In genomic region chrX:6710665-6711064, dm6 we compare ENCODE assay signal across 3 fruit fly cellular contexts.
TF ChIP-seq lines count a peak whose summit lies in the region.

No protein-coding gene starts in this region.

- TF ChIP-seq CTCF in whole organism, embryonic (GFP tag; optimal IDR thresholded peaks at IDR 0.05; lab: Kevin White, UChicago): no peak

TF ChIP-seq in whole organism, adult, 20 proteins besides CTCF, POLR2A, EP300 and RAD21:
- TF ChIP-seq tj (GFP tag; optimal IDR thresholded peaks at IDR 0.05; lab: Kevin White, UChicago) (peak; percentile 34), ovo (GFP tag; optimal IDR thresholded peaks at IDR 0.05; lab: Kevin White, UChicago) (no peak), kay (GFP tag; lab: Kevin White, UChicago; ENCODE audit: borderline replicate concordance) (no peak), Clk (GFP tag; optimal IDR thresholded peaks at IDR 0.05; lab: Kevin White, UChicago) (no peak)

TF ChIP-seq in whole organism, embryonic, 481 proteins besides CTCF, POLR2A, EP300 and RAD21:
- TF ChIP-seq CG3163 (GFP tag; optimal IDR thresholded peaks at IDR 0.05; lab: Kevin White, UChicago) (no peak), CG10543 (GFP tag; optimal IDR thresholded peaks at IDR 0.05; lab: Kevin White, UChicago) (peak; percentile 4), stwl (tag; optimal IDR thresholded peaks at IDR 0.05; lab: Kevin White, UChicago) (no peak), zfh1 (GFP tag; IDR thresholded peaks at IDR 0.05; lab: Robert Waterston, UW) (no peak), salm (tag; optimal IDR thresholded peaks at IDR 0.05; lab: Kevin White, UChicago) (no peak), pum (GFP tag; optimal IDR thresholded peaks at IDR 0.05; lab: Kevin White, UChicago) (no peak), knrl (GFP tag; IDR thresholded peaks at IDR 0.05; lab: Robert Waterston, UW; ENCODE audit: partially characterized antibody) (no peak), exex (tag; optimal IDR thresholded peaks at IDR 0.05; lab: Kevin White, UChicago) (no peak), CG15696 (tag; optimal IDR thresholded peaks at IDR 0.05; lab: Kevin White, UChicago) (no peak), otp (GFP tag; IDR thresholded peaks at IDR 0.05; lab: Robert Waterston, UW) (peak; percentile 40; the same call in 1 of the 3 replicates), Nf-YC (tag; optimal IDR thresholded peaks at IDR 0.05; lab: Kevin White, UChicago) (no peak), Abd-B (GFP tag; optimal IDR thresholded peaks at IDR 0.05; lab: Kevin White, UChicago) (no peak), chinmo (GFP tag; IDR thresholded peaks at IDR 0.05; lab: Robert Waterston, UW; ENCODE audit: partially characterized antibody) (0 out of 4 replicates have a peak, but pooled peaks have one; percentile 29), CG10654 (GFP tag; optimal IDR thresholded peaks at IDR 0.05; lab: Kevin White, UChicago) (no peak), Gug (GFP tag; IDR thresholded peaks at IDR 0.05; lab: Robert Waterston, UW) (no peak), tx (GFP tag; optimal IDR thresholded peaks at IDR 0.05; lab: Kevin White, UChicago) (no peak), CG8089 (GFP tag; optimal IDR thresholded peaks at IDR 0.05; lab: Kevin White, UChicago) (no peak), B-H2 (GFP tag; optimal IDR thresholded peaks at IDR 0.05; lab: Kevin White, UChicago) (no peak), sens (GFP tag; lab: Kevin White, UChicago) (peak; percentile 54), Rfx (GFP tag; IDR thresholded peaks at IDR 0.05; lab: Robert Waterston, UW) (0 out of 2 replicates have a peak, but pooled peaks have one; percentile 7), E2f2 (GFP tag; IDR thresholded peaks at IDR 0.05; lab: Robert Waterston, UW) (no peak), unc-4 (GFP tag; IDR thresholded peaks at IDR 0.05; lab: Robert Waterston, UW; ENCODE audit: partially characterized antibody) (no peak), CG13287 (GFP tag; IDR thresholded peaks at IDR 0.05; lab: Robert Waterston, UW; ENCODE audit: partially characterized antibody) (no peak), CG17186 (GFP tag; optimal IDR thresholded peaks at IDR 0.05; lab: Kevin White, UChicago) (no peak), ara (GFP tag; IDR thresholded peaks at IDR 0.05; lab: Robert Waterston, UW) (no peak), CG3847 (GFP tag; IDR thresholded peaks at IDR 0.05; lab: Robert Waterston, UW) (no peak), slou (GFP tag; optimal IDR thresholded peaks at IDR 0.05; lab: Kevin White, UChicago) (no peak), CG12769 (tag; optimal IDR thresholded peaks at IDR 0.05; lab: Kevin White, UChicago) (peak; percentile 25), Stat92E (GFP tag; optimal IDR thresholded peaks at IDR 0.05; lab: Kevin White, UChicago) (peak in 1 of 3 experiments; percentile 48), Fer2 (tag; optimal IDR thresholded peaks at IDR 0.05; lab: Kevin White, UChicago) (no peak), CG15011 (GFP tag; optimal IDR thresholded peaks at IDR 0.05; lab: Kevin White, UChicago) (no peak), cg (GFP tag; optimal IDR thresholded peaks at IDR 0.05; lab: Kevin White, UChicago) (peak; percentile 31), CG32532 (GFP tag; IDR thresholded peaks at IDR 0.05; lab: Robert Waterston, UW) (no peak), Med (GFP tag; lab: Kevin White, UChicago) (peak; percentile 73), CG3407 (GFP tag; optimal IDR thresholded peaks at IDR 0.05; lab: Kevin White, UChicago) (no peak)

TF ChIP-seq in whole organism, prepupa, 60 proteins besides CTCF, POLR2A, EP300 and RAD21:
- peak; percentile 43 for TF ChIP-seq Eip78C (GFP tag; lab: Kevin White, UChicago)
- no peak for TF ChIP-seq CG4318 (GFP tag; optimal IDR thresholded peaks at IDR 0.05; lab: Kevin White, UChicago)
- TF ChIP-seq Gug (GFP tag; IDR thresholded peaks at IDR 0.05; lab: Robert Waterston, UW): no peak
- TF ChIP-seq Met (GFP tag; optimal IDR thresholded peaks at IDR 0.05; lab: Kevin White, UChicago): no peak
- TF ChIP-seq Sox15 (GFP tag; optimal IDR thresholded peaks at IDR 0.05; lab: Kevin White, UChicago): no peak
- TF ChIP-seq CG32006 (GFP tag; optimal IDR thresholded peaks at IDR 0.05; lab: Kevin White, UChicago): no peak
- peak; percentile 51 for TF ChIP-seq fkh (GFP tag; optimal IDR thresholded peaks at IDR 0.05; lab: Kevin White, UChicago)
- no peak for TF ChIP-seq topi (GFP tag; optimal IDR thresholded peaks at IDR 0.05; lab: Kevin White, UChicago)
